Fruit fly (Drosophila melanogaster): Measurements from ENCODE around the gene DPCoAC.

- TF ChIP-seq pan (optimal IDR thresholded peaks at IDR 0.05) (no peak), Sp1 (GFP tag; optimal IDR thresholded peaks at IDR 0.05) (no peak), usp (GFP tag; optimal IDR thresholded peaks at IDR 0.05) (no peak), fru (GFP tag; optimal IDR thresholded peaks at IDR 0.05) (no peak), HLH106 (tag; optimal IDR thresholded peaks at IDR 0.05) (no peak), Hr83 (GFP tag; optimal IDR thresholded peaks at IDR 0.05; ENCODE audit: poor library complexity, severe bottlenecking) (no peak), Dif (GFP tag; optimal IDR thresholded peaks at IDR 0.05; ENCODE audit: partially characterized antibody) (no peak), Dfd (GFP tag; optimal IDR thresholded peaks at IDR 0.05) (no peak), lola (GFP tag; optimal IDR thresholded peaks at IDR 0.05) (no peak), Abd-B (GFP tag; optimal IDR thresholded peaks at IDR 0.05) (no peak)
Measured at dm6 chr3R:20548255-20548654, 9.2 kb downstream of the DPCoAC start.
